Comparison of ENCODE assay signal across 2 fruit fly cellular contexts in the genomic region with DNA sequence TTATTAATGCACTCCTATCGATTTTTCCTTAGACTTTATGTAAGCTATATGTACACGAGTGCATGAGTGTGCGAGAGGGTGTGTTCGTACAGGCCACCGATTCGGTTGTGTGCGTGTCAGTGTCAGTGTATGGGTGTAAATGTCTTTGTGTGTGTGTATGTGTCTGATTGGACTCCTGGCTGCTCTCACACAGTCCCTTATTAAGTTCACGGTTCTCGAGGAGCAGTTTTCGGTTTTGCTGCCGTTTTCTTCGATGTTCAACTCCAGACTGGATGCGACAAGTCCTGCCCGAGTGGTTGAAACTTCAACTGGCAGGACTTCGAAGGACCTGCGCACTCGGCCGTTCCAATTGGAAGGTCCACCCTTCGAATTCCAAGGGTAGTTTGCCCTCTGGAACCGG.
TF ChIP-seq lines count a peak whose summit lies in the region.

No protein-coding gene starts in this region.

- no peak for TF ChIP-seq CTCF in whole organism, embryonic (GFP tag; optimal IDR thresholded peaks at IDR 0.05; lab: Kevin White, UChicago)

TF ChIP-seq in whole organism, adult, 20 proteins besides CTCF, POLR2A, EP300 and RAD21:
- TF ChIP-seq CG11617 (GFP tag; optimal IDR thresholded peaks at IDR 0.05; lab: Kevin White, UChicago) (no peak), ovo (GFP tag; optimal IDR thresholded peaks at IDR 0.05; lab: Kevin White, UChicago) (no peak), pad (GFP tag; optimal IDR thresholded peaks at IDR 0.05; lab: Kevin White, UChicago) (peak; percentile 12), Crg-1 (GFP tag; optimal IDR thresholded peaks at IDR 0.05; lab: Kevin White, UChicago) (no peak), tj (GFP tag; optimal IDR thresholded peaks at IDR 0.05; lab: Kevin White, UChicago) (no peak), CG5204 (GFP tag; optimal IDR thresholded peaks at IDR 0.05; lab: Kevin White, UChicago) (no peak), toe (GFP tag; optimal IDR thresholded peaks at IDR 0.05; lab: Kevin White, UChicago) (no peak), cic (GFP tag; optimal IDR thresholded peaks at IDR 0.05; lab: Kevin White, UChicago) (no peak)

TF ChIP-seq in whole organism, embryonic, 481 proteins besides CTCF, POLR2A, EP300 and RAD21:
- TF ChIP-seq sens-2 (GFP tag; IDR thresholded peaks at IDR 0.05; lab: Robert Waterston, UW) = no peak
- no peak for TF ChIP-seq CG8281 (tag; optimal IDR thresholded peaks at IDR 0.05; lab: Kevin White, UChicago)
- TF ChIP-seq MBD-R2 (GFP tag; IDR thresholded peaks at IDR 0.05; lab: Robert Waterston, UW) = 0 out of 2 replicates have a peak, but pooled peaks have one; percentile 9
- TF ChIP-seq CG34422 (GFP tag; IDR thresholded peaks at IDR 0.05; lab: Robert Waterston, UW) = no peak
- TF ChIP-seq ttk (GFP tag; IDR thresholded peaks at IDR 0.05; lab: Robert Waterston, UW) = no peak
- TF ChIP-seq Hr39 (optimal IDR thresholded peaks at IDR 0.05; lab: Kevin White, UChicago) = no peak
- TF ChIP-seq CG6791 (GFP tag; IDR thresholded peaks at IDR 0.05; lab: Robert Waterston, UW; ENCODE audit: partially characterized antibody) = no peak
- TF ChIP-seq nerfin-1 (tag; optimal IDR thresholded peaks at IDR 0.05; lab: Kevin White, UChicago) = peak; percentile 29
- TF ChIP-seq chm (GFP tag; IDR thresholded peaks at IDR 0.05; lab: Robert Waterston, UW) = no peak
- peak; percentile 55 for TF ChIP-seq Deaf1 (tag; optimal IDR thresholded peaks at IDR 0.05; lab: Kevin White, UChicago)
- TF ChIP-seq sug (tag; optimal IDR thresholded peaks at IDR 0.05; lab: Kevin White, UChicago) = no peak
- TF ChIP-seq bbx (GFP tag; IDR thresholded peaks at IDR 0.05; lab: Robert Waterston, UW; ENCODE audit: partially characterized antibody) = no peak
- no peak for TF ChIP-seq ro (GFP tag; IDR thresholded peaks at IDR 0.05; lab: Robert Waterston, UW)
- peak; percentile 66 for TF ChIP-seq CG16779 (GFP tag; IDR thresholded peaks at IDR 0.05; lab: Robert Waterston, UW)
- no peak for TF ChIP-seq gcm (GFP tag; optimal IDR thresholded peaks at IDR 0.05; lab: Kevin White, UChicago)
- TF ChIP-seq CG18599 (GFP tag; optimal IDR thresholded peaks at IDR 0.05; lab: Kevin White, UChicago) = peak; percentile 37
- peak; percentile 53 for TF ChIP-seq scrt (GFP tag; optimal IDR thresholded peaks at IDR 0.05; lab: Kevin White, UChicago)
- TF ChIP-seq CG2199 (GFP tag; IDR thresholded peaks at IDR 0.05; lab: Robert Waterston, UW) = 0 out of 3 replicates have a peak, but pooled peaks have one; percentile 71
- no peak for TF ChIP-seq Rx (GFP tag; IDR thresholded peaks at IDR 0.05; lab: Robert Waterston, UW)
- TF ChIP-seq CG17912 (GFP tag; optimal IDR thresholded peaks at IDR 0.05; lab: Kevin White, UChicago) = no peak
- peak; percentile 18; the same call in 1 of the 2 replicates for TF ChIP-seq Bgb (GFP tag; IDR thresholded peaks at IDR 0.05; lab: Robert Waterston, UW; ENCODE audit: partially characterized antibody)
- peak; percentile 84 for TF ChIP-seq onecut (GFP tag; IDR thresholded peaks at IDR 0.05; lab: Robert Waterston, UW)
- TF ChIP-seq insv (GFP tag; optimal IDR thresholded peaks at IDR 0.05; lab: Kevin White, UChicago) = peak in 1 of 2 experiments; percentile 82
- no peak for TF ChIP-seq Dref (GFP tag; IDR thresholded peaks at IDR 0.05; lab: Robert Waterston, UW)
- no peak for TF ChIP-seq schlank (tag; optimal IDR thresholded peaks at IDR 0.05; lab: Kevin White, UChicago)
- TF ChIP-seq ewg (GFP tag; optimal IDR thresholded peaks at IDR 0.05; lab: Kevin White, UChicago) = peak; percentile 91
- no peak for TF ChIP-seq br (optimal IDR thresholded peaks at IDR 0.05; lab: Kevin White, UChicago)
- no peak for TF ChIP-seq gce (GFP tag; IDR thresholded peaks at IDR 0.05; lab: Robert Waterston, UW)
- TF ChIP-seq cg (GFP tag; optimal IDR thresholded peaks at IDR 0.05; lab: Kevin White, UChicago) = peak; percentile 75
- no peak for TF ChIP-seq her (GFP tag; optimal IDR thresholded peaks at IDR 0.05; lab: Kevin White, UChicago)
- TF ChIP-seq maf-S (GFP tag; optimal IDR thresholded peaks at IDR 0.05; lab: Kevin White, UChicago) = no peak
- TF ChIP-seq aop (GFP tag; IDR thresholded peaks at IDR 0.05; lab: Robert Waterston, UW) = no peak
- TF ChIP-seq CG14710 (tag; optimal IDR thresholded peaks at IDR 0.05; lab: Kevin White, UChicago) = no peak
- peak; percentile 34 for TF ChIP-seq Jarid2 (GFP tag; optimal IDR thresholded peaks at IDR 0.05; lab: Kevin White, UChicago)
- 0 out of 4 replicates have a peak, but pooled peaks have one; percentile 33 for TF ChIP-seq chinmo (GFP tag; IDR thresholded peaks at IDR 0.05; lab: Robert Waterston, UW; ENCODE audit: partially characterized antibody)
- no peak for TF ChIP-seq CG13424 (tag; optimal IDR thresholded peaks at IDR 0.05; lab: Kevin White, UChicago)
- peak; percentile 48 for TF ChIP-seq Nf-YC (tag; optimal IDR thresholded peaks at IDR 0.05; lab: Kevin White, UChicago)
- no peak for TF ChIP-seq Myb (GFP tag; optimal IDR thresholded peaks at IDR 0.05; lab: Kevin White, UChicago)
- peak; percentile 60 for TF ChIP-seq CG8478 (optimal IDR thresholded peaks at IDR 0.05; lab: Kevin White, UChicago)
- peak; percentile 5 for TF ChIP-seq CG34376 (GFP tag; optimal IDR thresholded peaks at IDR 0.05; lab: Kevin White, UChicago)
- TF ChIP-seq abd-A (tag; optimal IDR thresholded peaks at IDR 0.05; lab: Kevin White, UChicago) = peak; percentile 48
- no peak for TF ChIP-seq B-H1 (GFP tag; IDR thresholded peaks at IDR 0.05; lab: Robert Waterston, UW)
- no peak for TF ChIP-seq Max (GFP tag; optimal IDR thresholded peaks at IDR 0.05; lab: Kevin White, UChicago)
- no peak for TF ChIP-seq CG15601 (tag; optimal IDR thresholded peaks at IDR 0.05; lab: Kevin White, UChicago)
- 0 out of 2 replicates have a peak, but pooled peaks have one; percentile 7 for TF ChIP-seq CG32532 (GFP tag; IDR thresholded peaks at IDR 0.05; lab: Robert Waterston, UW)
- no peak for TF ChIP-seq emc (GFP tag; optimal IDR thresholded peaks at IDR 0.05; lab: Kevin White, UChicago)
- TF ChIP-seq odd (GFP tag; optimal IDR thresholded peaks at IDR 0.05; lab: Kevin White, UChicago) = no peak
- no peak for TF ChIP-seq en (GFP tag; optimal IDR thresholded peaks at IDR 0.05; lab: Kevin White, UChicago)
- peak; percentile 64 for TF ChIP-seq CG17802 (tag; optimal IDR thresholded peaks at IDR 0.05; lab: Kevin White, UChicago)
- TF ChIP-seq seq (GFP tag; IDR thresholded peaks at IDR 0.05; lab: Robert Waterston, UW) = peak; percentile 39; the same call in 1 of the 2 replicates
- TF ChIP-seq Dip2 (GFP tag; IDR thresholded peaks at IDR 0.05; lab: Robert Waterston, UW) = no peak
- TF ChIP-seq Oli (tag; optimal IDR thresholded peaks at IDR 0.05; lab: Kevin White, UChicago) = no peak
- TF ChIP-seq pros (GFP tag; optimal IDR thresholded peaks at IDR 0.05; lab: Kevin White, UChicago) = peak; percentile 64
- peak; percentile 55 for TF ChIP-seq CG5180 (GFP tag; optimal IDR thresholded peaks at IDR 0.05; lab: Kevin White, UChicago)
TF ChIP-seq in whole organism, embryonic: peak in this region for 23.
